Fruit fly (Drosophila melanogaster): Measurements from ENCODE around the gene Tango9.

DNA sequence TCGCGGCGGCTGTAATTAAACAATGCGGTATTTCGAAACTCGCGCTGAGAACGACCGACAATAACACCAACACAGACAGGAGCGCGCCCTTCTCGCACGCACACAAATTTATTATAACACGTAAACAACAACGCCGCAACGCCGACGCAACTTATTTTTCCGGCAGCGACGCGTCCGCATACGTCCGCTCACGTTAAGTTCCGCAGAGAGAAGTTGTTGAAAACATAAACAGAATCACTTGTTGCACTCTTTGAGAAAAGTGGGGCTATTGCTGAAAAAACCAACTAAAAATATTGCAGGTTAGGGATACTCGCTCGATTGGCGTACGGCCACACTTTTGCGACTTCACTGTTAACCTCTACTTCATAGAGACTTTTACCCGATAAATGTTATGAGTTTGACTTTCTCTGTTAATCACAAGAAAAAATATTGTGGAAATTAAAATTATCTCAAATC lies 25.8 kb downstream of the Tango9 start, which contains the start of gene Cad87A:
- no peak for TF ChIP-seq CG4496 (GFP tag; IDR thresholded peaks at IDR 0.05)
- no peak for TF ChIP-seq CG10348 (GFP tag; IDR thresholded peaks at IDR 0.05)
- no peak for TF ChIP-seq D1 (tag; optimal IDR thresholded peaks at IDR 0.05)
- no peak for TF ChIP-seq CG34367 (tag; optimal IDR thresholded peaks at IDR 0.05)
- no peak for TF ChIP-seq CG15710 (tag; optimal IDR thresholded peaks at IDR 0.05)
- TF ChIP-seq CG32121 (GFP tag; IDR thresholded peaks at IDR 0.05), result no peak
- peak; percentile 43 for TF ChIP-seq EcR (GFP tag; optimal IDR thresholded peaks at IDR 0.05)
- no peak for TF ChIP-seq CG14655 (GFP tag; optimal IDR thresholded peaks at IDR 0.05)
- TF ChIP-seq Ets98B (GFP tag; IDR thresholded peaks at IDR 0.05), result no peak
- peak; percentile 12 for TF ChIP-seq gl (tag; optimal IDR thresholded peaks at IDR 0.05)

Measured in whole organism, pupa.